Fruit fly (Drosophila melanogaster) whole organism, embryonic: ENCODE data around the gene Alg12.

Source experiments
- Blimp-1 ChIP-seq: fragments of 200-800 bp; sonication (Bioruptor generic); optimal IDR thresholded peaks from 3 replicates; lab custom pipeline; 2018; ENCODE audit warnings: missing biosample characterization, missing genetic modification characterization, mild to moderate bottlenecking, moderate library complexity, missing genetic modification reagents
- CG10209 ChIP-seq: fragments of 200-800 bp; sonication (Bioruptor generic); optimal IDR thresholded peaks from 3 replicates; lab custom pipeline; 2017; ENCODE audit warnings: missing biosample characterization, mild to moderate bottlenecking, missing genetic modification characterization, missing genetic modification reagents
- CG11093 ChIP-seq: fragments of 200-800 bp; sonication (Bioruptor generic); IDR thresholded peaks from 3 replicates; pipeline ENCODE4 v1.3.6; 2022; ENCODE audit warnings: missing biosample characterization, missing genetic modification characterization
- CG11504 ChIP-seq: fragments of 200-800 bp; sonication (Bioruptor generic); optimal IDR thresholded peaks from 3 replicates; lab custom pipeline; 2019; ENCODE audit warnings: missing biosample characterization, mild to moderate bottlenecking, missing genetic modification characterization, moderate library complexity
- CG1233 ChIP-seq: fragments of 200-800 bp; sonication (Bioruptor generic); optimal IDR thresholded peaks from 4 replicates; lab custom pipeline; 2018; ENCODE audit warnings: missing biosample characterization, mild to moderate bottlenecking, missing genetic modification characterization
- CG14050 ChIP-seq: fragments of 200-800 bp; sonication (Bioruptor generic); IDR thresholded peaks from 3 replicates; pipeline ENCODE4 v1.3.6; 2022; ENCODE audit warnings: missing biosample characterization, missing genetic modification characterization
- CG14667 ChIP-seq: fragments of 200-800 bp; sonication (Bioruptor generic); IDR thresholded peaks from 2 replicates; pipeline ENCODE4 v1.3.6; 2022; ENCODE audit warnings: missing biosample characterization, missing genetic modification characterization
- CG15011 ChIP-seq: fragments of 200-800 bp; sonication (Bioruptor generic); optimal IDR thresholded peaks from 3 replicates; lab custom pipeline; 2018; ENCODE audit warnings: missing biosample characterization, mild to moderate bottlenecking, missing genetic modification characterization
- CG15601 ChIP-seq: fragments of 200-800 bp; sonication (Bioruptor generic); optimal IDR thresholded peaks from 3 replicates; lab custom pipeline; 2019; ENCODE audit warnings: missing biosample characterization, mild to moderate bottlenecking, missing genetic modification characterization, moderate library complexity
- CG15696 ChIP-seq: fragments of 200-800 bp; sonication (Bioruptor generic); optimal IDR thresholded peaks from 2 replicates; lab custom pipeline; 2019; ENCODE audit warnings: missing biosample characterization, mild to moderate bottlenecking, missing genetic modification characterization, moderate library complexity
- CG16813 ChIP-seq: fragments of 200-800 bp; sonication (Bioruptor generic); IDR thresholded peaks from 3 replicates; pipeline ENCODE4 v1.3.6; 2022; ENCODE audit warnings: missing biosample characterization, missing genetic modification characterization; ENCODE audit not compliant: partially characterized antibody
- CG17802 ChIP-seq: fragments of 200-800 bp; sonication (Bioruptor generic); optimal IDR thresholded peaks from 2 replicates; lab custom pipeline; 2018; ENCODE audit warnings: missing biosample characterization, mild to moderate bottlenecking, missing genetic modification characterization, moderate library complexity
- CG1792 ChIP-seq: fragments of 200-800 bp; sonication (Bioruptor generic); optimal IDR thresholded peaks from 2 replicates; lab custom pipeline; 2016; ENCODE audit warnings: missing biosample characterization, missing genetic modification characterization
- CG2678 ChIP-seq: fragments of 200-800 bp; sonication (Bioruptor generic); optimal IDR thresholded peaks from 3 replicates; lab custom pipeline; 2019; ENCODE audit warnings: missing biosample characterization, mild to moderate bottlenecking, missing genetic modification characterization, moderate library complexity
- CG3995 ChIP-seq: fragments of 200-800 bp; sonication (Bioruptor generic); optimal IDR thresholded peaks from 3 replicates; lab custom pipeline; 2016; ENCODE audit warnings: missing biosample characterization, missing genetic modification characterization
- CG6791 ChIP-seq: fragments of 200-800 bp; sonication (Bioruptor generic); IDR thresholded peaks from 3 replicates; pipeline ENCODE4 v1.3.6; 2022; ENCODE audit warnings: missing biosample characterization, missing genetic modification characterization; ENCODE audit not compliant: partially characterized antibody
- CG7372 ChIP-seq: fragments of 200-800 bp; sonication (Bioruptor generic); IDR thresholded peaks from 2 replicates; pipeline ENCODE4 v1.3.6; 2022; ENCODE audit warnings: missing biosample characterization, missing genetic modification characterization
- CG7928 ChIP-seq: fragments of 200-800 bp; sonication (Bioruptor generic); optimal IDR thresholded peaks from 2 replicates; lab custom pipeline; 2017; ENCODE audit warnings: missing biosample characterization, mild to moderate bottlenecking, missing genetic modification characterization
- CG8290 ChIP-seq, 3 experiments: fragments of 200-800 bp; sonication (Bioruptor generic); optimal IDR thresholded peaks; 2 replicates each; lab custom pipeline; 2016 to 2019; ENCODE audit warnings: missing biosample characterization in 3 of 3, missing genetic modification characterization in 3 of 3, mild to moderate bottlenecking in 2 of 3, moderate library complexity in 1 of 3
- Deaf1 ChIP-seq: fragments of 200-800 bp; optimal IDR thresholded peaks from 3 replicates; lab custom pipeline; 2019; ENCODE audit warnings: missing biosample characterization, mild to moderate bottlenecking, missing genetic modification characterization, moderate library complexity
- Dip2 ChIP-seq: fragments of 200-800 bp; sonication (Bioruptor generic); IDR thresholded peaks from 2 replicates; pipeline ENCODE4 v1.3.6; 2022; ENCODE audit warnings: missing biosample characterization, missing genetic modification characterization
- E2f1 ChIP-seq: fragments of 200-800 bp; sonication (Bioruptor generic); IDR thresholded peaks from 2 replicates; pipeline ENCODE4 v1.3.6; 2022; ENCODE audit warnings: missing biosample characterization, missing genetic modification characterization
- Fer1 ChIP-seq: fragments of 200-800 bp; sonication (Bioruptor generic); optimal IDR thresholded peaks from 2 replicates; lab custom pipeline; 2017; ENCODE audit warnings: missing biosample characterization, mild to moderate bottlenecking, missing genetic modification characterization
- Gug ChIP-seq: fragments of 200-800 bp; sonication (Bioruptor generic); IDR thresholded peaks from 4 replicates; pipeline ENCODE4 v1.3.6; 2022; ENCODE audit warnings: missing biosample characterization, missing genetic modification characterization
- HLH54F ChIP-seq: fragments of 200-800 bp; sonication (Bioruptor generic); optimal IDR thresholded peaks from 3 replicates; lab custom pipeline; 2016; ENCODE audit warnings: missing biosample characterization, missing genetic modification characterization
- HmgZ ChIP-seq: fragments of 200-800 bp; sonication (Bioruptor generic); optimal IDR thresholded peaks from 2 replicates; lab custom pipeline; 2018; ENCODE audit warnings: missing biosample characterization, mild to moderate bottlenecking, missing genetic modification characterization
- Kr ChIP-seq: fragments of 200-800 bp; sonication (Bioruptor generic); optimal IDR thresholded peaks from 2 replicates; lab custom pipeline; 2017; ENCODE audit warnings: missing biosample characterization, mild to moderate bottlenecking, missing genetic modification characterization
- Lpt ChIP-seq: fragments of >200 bp; optimal IDR thresholded peaks from 2 replicates; lab custom pipeline; 2018; ENCODE audit warnings: missing biosample characterization, missing genetic modification characterization
- Med ChIP-seq: fragments of 200-800 bp; sonication (Bioruptor generic); peaks from one replicate; lab custom pipeline; 2016; ENCODE audit warnings: missing biosample characterization, missing genetic modification characterization, mild to moderate bottlenecking, inconsistent platforms, moderate library complexity
- Mrtf ChIP-seq: fragments of 200-800 bp; sonication (Bioruptor generic); IDR thresholded peaks from 3 replicates; pipeline ENCODE4 v1.3.6; 2022; ENCODE audit warnings: missing biosample characterization, missing genetic modification characterization
- Optix ChIP-seq: fragments of 200-800 bp; sonication (Bioruptor generic); IDR thresholded peaks from 3 replicates; pipeline ENCODE4 v1.3.6; 2022; ENCODE audit warnings: missing biosample characterization, missing genetic modification characterization
- Sox102F ChIP-seq: fragments of 200-800 bp; sonication (Bioruptor generic); optimal IDR thresholded peaks from 2 replicates; lab custom pipeline; 2018; ENCODE audit warnings: missing biosample characterization, mild to moderate bottlenecking, missing genetic modification characterization, moderate library complexity
- Sry-δ ChIP-seq: fragments of 200-800 bp; sonication (Bioruptor generic); optimal IDR thresholded peaks from 2 replicates; lab custom pipeline; 2016; ENCODE audit warnings: missing biosample characterization, missing genetic modification characterization
- Ssrp ChIP-seq: fragments of 200-800 bp; sonication (Bioruptor generic); optimal IDR thresholded peaks from 2 replicates; lab custom pipeline; 2018; ENCODE audit warnings: missing biosample characterization, mild to moderate bottlenecking, missing genetic modification characterization, moderate library complexity
- Tbp ChIP-seq: fragments of >200 bp; optimal IDR thresholded peaks from 2 replicates; lab custom pipeline; 2018; ENCODE audit warnings: missing biosample characterization, missing genetic modification characterization
- Usf ChIP-seq: fragments of 200-800 bp; sonication (Bioruptor generic); optimal IDR thresholded peaks from 2 replicates; lab custom pipeline; 2017; ENCODE audit warnings: missing genotype, missing biosample characterization, missing genetic modification characterization
- crol ChIP-seq: fragments of 200-800 bp; sonication (Bioruptor generic); IDR thresholded peaks from 2 replicates; pipeline ENCODE4 v1.3.6; 2022; ENCODE audit warnings: missing biosample characterization, missing genetic modification characterization
- da ChIP-seq: fragments of 200-800 bp; sonication (Bioruptor generic); optimal IDR thresholded peaks from 2 replicates; lab custom pipeline; 2016; ENCODE audit warnings: missing biosample characterization, missing genetic modification characterization
- dati ChIP-seq: fragments of 200-800 bp; sonication (Bioruptor generic); IDR thresholded peaks from 2 replicates; pipeline ENCODE4 v1.3.6; 2022; ENCODE audit warnings: missing biosample characterization, missing genetic modification characterization
- dimm ChIP-seq: fragments of 200-800 bp; sonication (Bioruptor generic); IDR thresholded peaks from 2 replicates; pipeline ENCODE4 v1.3.6; 2022; ENCODE audit warnings: missing biosample characterization, missing genetic modification characterization
- gt ChIP-seq: fragments of 200-800 bp; sonication (Bioruptor generic); IDR thresholded peaks from 2 replicates; pipeline ENCODE4 v1.3.6; 2022; ENCODE audit warnings: missing biosample characterization, missing genetic modification characterization
- lilli ChIP-seq: fragments of 200-800 bp; sonication (Bioruptor generic); optimal IDR thresholded peaks from 3 replicates; lab custom pipeline; 2016; ENCODE audit warnings: missing biosample characterization, missing genetic modification characterization
- org-1 ChIP-seq: fragments of 200-800 bp; sonication (Bioruptor generic); optimal IDR thresholded peaks from 2 replicates; lab custom pipeline; 2017; ENCODE audit warnings: missing biosample characterization, missing genetic modification characterization
- repo ChIP-seq: fragments of 200-800 bp; sonication (Bioruptor generic); optimal IDR thresholded peaks from 2 replicates; lab custom pipeline; 2016; ENCODE audit warnings: missing biosample characterization, missing genetic modification characterization
- run ChIP-seq: fragments of 200-800 bp; sonication (Bioruptor generic); optimal IDR thresholded peaks from 3 replicates; lab custom pipeline; 2018; ENCODE audit warnings: missing biosample characterization, mild to moderate bottlenecking, missing genetic modification characterization
- sim ChIP-seq: fragments of 200-800 bp; sonication (Bioruptor generic); IDR thresholded peaks from 2 replicates; pipeline ENCODE4 v1.3.6; 2022; ENCODE audit warnings: missing biosample characterization, missing genetic modification characterization
- sr ChIP-seq: fragments of 200-800 bp; sonication (Bioruptor generic); IDR thresholded peaks from 3 replicates; pipeline ENCODE4 v1.3.6; 2022; ENCODE audit warnings: missing biosample characterization, missing genetic modification characterization
- stwl ChIP-seq: fragments of 200-800 bp; sonication (Bioruptor generic); optimal IDR thresholded peaks from 3 replicates; lab custom pipeline; 2018; ENCODE audit warnings: missing biosample characterization, mild to moderate bottlenecking, missing genetic modification characterization, moderate library complexity
- tgo ChIP-seq: fragments of 200-800 bp; sonication (Bioruptor generic); IDR thresholded peaks from 3 replicates; pipeline ENCODE4 v1.3.6; 2022; ENCODE audit warnings: missing biosample characterization, missing genetic modification characterization
- tio ChIP-seq: fragments of 200-800 bp; sonication (Bioruptor generic); optimal IDR thresholded peaks from 2 replicates; lab custom pipeline; 2017; ENCODE audit warnings: missing biosample characterization, missing genetic modification characterization, inconsistent platforms
- vnd ChIP-seq: fragments of 200-800 bp; sonication (Bioruptor generic); IDR thresholded peaks from 3 replicates; pipeline ENCODE4 v1.3.6; 2022; ENCODE audit warnings: missing biosample characterization, missing genetic modification characterization; ENCODE audit not compliant: partially characterized antibody
- wek ChIP-seq: fragments of 200-800 bp; sonication (Bioruptor generic); optimal IDR thresholded peaks from 3 replicates; lab custom pipeline; 2018; ENCODE audit warnings: missing biosample characterization, mild to moderate bottlenecking, missing genetic modification characterization, moderate library complexity

Gene Alg12

dm6 chr3R:9740713-9741112 lies 15.6 kb upstream of the Alg12 start, which contains the start of gene Pnn (continued):
- no peak for TF ChIP-seq HLH54F (GFP tag; lab: Kevin White, UChicago)
- no peak for TF ChIP-seq E2f1 (GFP tag; lab: Robert Waterston, UW)
- TF ChIP-seq CG1233 (GFP tag; lab: Kevin White, UChicago), result no peak
- TF ChIP-seq CG1792, result no peak
- no peak for TF ChIP-seq wek
- TF ChIP-seq Med (GFP tag; lab: Kevin White, UChicago), result peak; percentile 56
- no peak for TF ChIP-seq CG14667
- no peak for TF ChIP-seq dimm (GFP tag; lab: Robert Waterston, UW)
- TF ChIP-seq lilli (GFP tag; lab: Kevin White, UChicago), result no peak
- TF ChIP-seq CG10209 (GFP tag; lab: Kevin White, UChicago), result no peak
- no peak for TF ChIP-seq CG14050 (GFP tag; lab: Robert Waterston, UW)
- peak; percentile 90 for TF ChIP-seq vnd
- no peak for TF ChIP-seq Dip2 (GFP tag; lab: Robert Waterston, UW)
- no peak for TF ChIP-seq Blimp-1 (GFP tag; lab: Kevin White, UChicago)
- TF ChIP-seq tgo, result no peak
- TF ChIP-seq Fer1 (GFP tag; lab: Kevin White, UChicago), result no peak
- TF ChIP-seq crol, result no peak
- TF ChIP-seq Mrtf (GFP tag; lab: Robert Waterston, UW), result no peak
- TF ChIP-seq Optix (GFP tag; lab: Robert Waterston, UW), result no peak
- TF ChIP-seq sr (GFP tag; lab: Robert Waterston, UW), result no peak
- TF ChIP-seq Sry-δ (GFP tag; lab: Kevin White, UChicago), result peak; percentile 83
- TF ChIP-seq CG15696 (tag; lab: Kevin White, UChicago), result no peak
- TF ChIP-seq Sox102F (GFP tag; lab: Kevin White, UChicago), result no peak
- TF ChIP-seq Ssrp (tag; lab: Kevin White, UChicago), result no peak
- no peak for TF ChIP-seq gt (GFP tag; lab: Robert Waterston, UW)
- no peak for TF ChIP-seq run (tag; lab: Kevin White, UChicago)
- TF ChIP-seq CG11093 (GFP tag; lab: Robert Waterston, UW), result no peak
- no peak for TF ChIP-seq Lpt
- TF ChIP-seq dati (GFP tag; lab: Robert Waterston, UW), result no peak
- TF ChIP-seq stwl (tag; lab: Kevin White, UChicago), result peak; percentile 32
- peak; percentile 88 for TF ChIP-seq CG6791 (GFP tag; lab: Robert Waterston, UW)
- TF ChIP-seq CG3995 (GFP tag; lab: Kevin White, UChicago), result peak; percentile 95
- no peak for TF ChIP-seq sim (GFP tag; lab: Robert Waterston, UW)
- TF ChIP-seq CG16813, result peak; percentile 92
- no peak for TF ChIP-seq CG15601
- TF ChIP-seq HmgZ (tag; lab: Kevin White, UChicago), result peak; percentile 21
- no peak for TF ChIP-seq Kr (GFP tag; lab: Kevin White, UChicago)
- no peak for TF ChIP-seq org-1
- TF ChIP-seq CG2678 (tag; lab: Kevin White, UChicago), result no peak
- TF ChIP-seq Tbp (GFP tag; lab: Kevin White, UChicago), result no peak
- TF ChIP-seq repo (GFP tag; lab: Kevin White, UChicago), result no peak
- TF ChIP-seq CG7928 (GFP tag; lab: Kevin White, UChicago), result no peak
- no peak for TF ChIP-seq Deaf1
- no peak for TF ChIP-seq CG8290 (GFP tag; optimal IDR thresholded peaks at IDR 0.05; lab: Kevin White, UChicago)
- no peak for TF ChIP-seq CG8290 (tag; optimal IDR thresholded peaks at IDR 0.05; lab: Kevin White, UChicago)
- no peak for TF ChIP-seq CG7372 (GFP tag; lab: Robert Waterston, UW)
- TF ChIP-seq tio (GFP tag; lab: Kevin White, UChicago), result no peak
- no peak for TF ChIP-seq da (GFP tag; lab: Kevin White, UChicago)
- no peak for TF ChIP-seq CG11504 (tag; lab: Kevin White, UChicago)
- no peak for TF ChIP-seq CG17802 (tag; lab: Kevin White, UChicago)
- TF ChIP-seq Usf (GFP tag; lab: Kevin White, UChicago), result no peak
- TF ChIP-seq Gug (GFP tag; lab: Robert Waterston, UW), result no peak; the same call in 3 of the 4 replicates
- no peak for TF ChIP-seq CG15011
